Fruit fly (Drosophila melanogaster) whole organism, embryonic: ENCODE results near the gene CG33125.

Source experiments
- Atf3 ChIP-seq: fragments of 200-800 bp; sonication (Bioruptor generic); optimal IDR thresholded peaks from 3 replicates; lab custom pipeline; 2016; ENCODE audit warnings: missing biosample characterization, missing genetic modification characterization
- Bdp1 ChIP-seq: fragments of 200-800 bp; sonication (Bioruptor generic); optimal IDR thresholded peaks from 3 replicates; lab custom pipeline; 2016; ENCODE audit warnings: missing biosample characterization, missing genetic modification characterization
- CG11456 ChIP-seq: fragments of 200-800 bp; sonication (Bioruptor generic); IDR thresholded peaks from 3 replicates; pipeline ENCODE4 v1.3.6; 2022; ENCODE audit warnings: missing biosample characterization, missing genetic modification characterization
- CG11504 ChIP-seq: fragments of 200-800 bp; sonication (Bioruptor generic); optimal IDR thresholded peaks from 3 replicates; lab custom pipeline; 2019; ENCODE audit warnings: missing biosample characterization, mild to moderate bottlenecking, missing genetic modification characterization, moderate library complexity
- CG14441 ChIP-seq: fragments of 200-800 bp; sonication (Bioruptor generic); IDR thresholded peaks from 2 replicates; pipeline ENCODE4 v1.3.6; 2022; ENCODE audit warnings: missing biosample characterization, missing genetic modification characterization
- CG14710 ChIP-seq: fragments of 200-800 bp; sonication (Bioruptor generic); optimal IDR thresholded peaks from 3 replicates; lab custom pipeline; 2019; ENCODE audit warnings: missing biosample characterization, mild to moderate bottlenecking, missing genetic modification characterization, moderate library complexity
- CG15269 ChIP-seq: fragments of 200-800 bp; sonication (Bioruptor generic); optimal IDR thresholded peaks from 2 replicates; lab custom pipeline; 2018; ENCODE audit warnings: missing biosample characterization, mild to moderate bottlenecking, missing genetic modification characterization, moderate library complexity
- CG15601 ChIP-seq: fragments of 200-800 bp; sonication (Bioruptor generic); optimal IDR thresholded peaks from 3 replicates; lab custom pipeline; 2019; ENCODE audit warnings: missing biosample characterization, mild to moderate bottlenecking, missing genetic modification characterization, moderate library complexity
- CG16813 ChIP-seq: fragments of 200-800 bp; sonication (Bioruptor generic); IDR thresholded peaks from 3 replicates; pipeline ENCODE4 v1.3.6; 2022; ENCODE audit warnings: missing biosample characterization, missing genetic modification characterization; ENCODE audit not compliant: partially characterized antibody
- CG16815 ChIP-seq: fragments of 200-800 bp; sonication (Bioruptor generic); optimal IDR thresholded peaks from 3 replicates; lab custom pipeline; 2017; ENCODE audit warnings: missing biosample characterization, mild to moderate bottlenecking, missing genetic modification characterization
- CG18262 ChIP-seq: fragments of 200-800 bp; optimal IDR thresholded peaks from 3 replicates; lab custom pipeline; 2019; ENCODE audit warnings: missing biosample characterization, mild to moderate bottlenecking, missing genetic modification characterization, moderate library complexity
- CG2199 ChIP-seq: fragments of 200-800 bp; sonication (Bioruptor generic); IDR thresholded peaks from 3 replicates; pipeline ENCODE4 v1.3.6; 2022; ENCODE audit warnings: missing biosample characterization, missing genetic modification characterization
- CG31388 ChIP-seq: fragments of 200-800 bp; sonication (Bioruptor generic); optimal IDR thresholded peaks from 2 replicates; lab custom pipeline; 2016; ENCODE audit warnings: missing biosample characterization, missing genetic modification characterization
- CG4328 ChIP-seq: fragments of 200-800 bp; sonication (Bioruptor generic); optimal IDR thresholded peaks from 3 replicates; lab custom pipeline; 2017; ENCODE audit warnings: missing biosample characterization, missing genetic modification reagents, missing genetic modification characterization
- CG43689 ChIP-seq: fragments of 200-800 bp; sonication (Bioruptor generic); IDR thresholded peaks from 2 replicates; pipeline ENCODE4 v1.3.6; 2022; ENCODE audit warnings: missing biosample characterization, missing genetic modification characterization
- CG5245 ChIP-seq: fragments of 200-800 bp; sonication (Bioruptor generic); optimal IDR thresholded peaks from 3 replicates; lab custom pipeline; 2016; ENCODE audit warnings: missing biosample characterization, missing genetic modification characterization
- CG6683 ChIP-seq: fragments of 200-800 bp; sonication (Bioruptor generic); optimal IDR thresholded peaks from 2 replicates; lab custom pipeline; 2017; ENCODE audit warnings: missing biosample characterization, mild to moderate bottlenecking, missing genetic modification characterization, missing genetic modification reagents
- CG8359 ChIP-seq: fragments of 200-800 bp; sonication (Bioruptor generic); optimal IDR thresholded peaks from 2 replicates; lab custom pipeline; 2017; ENCODE audit warnings: missing biosample characterization, mild to moderate bottlenecking, missing genetic modification characterization, borderline replicate concordance
- CoRest ChIP-seq: fragments of 200-800 bp; sonication (Bioruptor generic); optimal IDR thresholded peaks from 3 replicates; lab custom pipeline; 2018; ENCODE audit warnings: missing biosample characterization, mild to moderate bottlenecking, missing genetic modification characterization, moderate library complexity
- D19A ChIP-seq: fragments of 200-800 bp; optimal IDR thresholded peaks from 3 replicates; lab custom pipeline; 2019; ENCODE audit warnings: missing biosample characterization, mild to moderate bottlenecking, missing genetic modification characterization, moderate library complexity
- D19B ChIP-seq: fragments of 200-800 bp; sonication (Bioruptor generic); optimal IDR thresholded peaks from 2 replicates; lab custom pipeline; 2017; ENCODE audit warnings: missing biosample characterization, mild to moderate bottlenecking, missing genetic modification characterization
- Dek ChIP-seq: fragments of 200-800 bp; sonication (Bioruptor generic); optimal IDR thresholded peaks from 3 replicates; lab custom pipeline; 2019; ENCODE audit warnings: missing biosample characterization, mild to moderate bottlenecking, missing genetic modification characterization, moderate library complexity
- Hey ChIP-seq: fragments of 200-800 bp; sonication (Bioruptor generic); optimal IDR thresholded peaks from 3 replicates; lab custom pipeline; 2018; ENCODE audit warnings: missing biosample characterization, mild to moderate bottlenecking, missing genetic modification characterization
- Hr78 ChIP-seq, 2 experiments: fragments of 200-800 bp in 1 of 2; fragments of >200 bp in 1 of 2; sonication (Bioruptor generic) in 1 of 2; optimal IDR thresholded peaks; 2 replicates each; lab custom pipeline; 2017 to 2019; ENCODE audit warnings: missing biosample characterization in 2 of 2, missing genetic modification characterization in 2 of 2, mild to moderate bottlenecking in 1 of 2, moderate library complexity in 1 of 2
- MBD-R2 ChIP-seq: fragments of 200-800 bp; sonication (Bioruptor generic); IDR thresholded peaks from 2 replicates; pipeline ENCODE4 v1.3.6; 2022; ENCODE audit warnings: missing biosample characterization, missing genetic modification characterization
- Med ChIP-seq: fragments of 200-800 bp; sonication (Bioruptor generic); peaks from one replicate; lab custom pipeline; 2016; ENCODE audit warnings: missing biosample characterization, missing genetic modification characterization, mild to moderate bottlenecking, inconsistent platforms, moderate library complexity
- Meics ChIP-seq: fragments of 200-800 bp; sonication (Bioruptor generic); optimal IDR thresholded peaks from 2 replicates; lab custom pipeline; 2017; ENCODE audit warnings: missing biosample characterization, mild to moderate bottlenecking, missing genetic modification characterization
- NC2α ChIP-seq: fragments of 200-800 bp; sonication (Bioruptor generic); optimal IDR thresholded peaks from 2 replicates; lab custom pipeline; 2016; ENCODE audit warnings: missing biosample characterization, missing genetic modification characterization
- Nf-YB ChIP-seq: fragments of 200-800 bp; sonication (Bioruptor generic); optimal IDR thresholded peaks from 3 replicates; lab custom pipeline; 2019; ENCODE audit warnings: missing biosample characterization, mild to moderate bottlenecking, missing genetic modification characterization, moderate library complexity
- NfI ChIP-seq: fragments of 200-800 bp; sonication (Bioruptor generic); optimal IDR thresholded peaks from 3 replicates; lab custom pipeline; 2018; ENCODE audit warnings: missing biosample characterization, mild to moderate bottlenecking, missing genetic modification characterization, moderate library complexity
- Oli ChIP-seq: fragments of 200-800 bp; sonication (Bioruptor generic); optimal IDR thresholded peaks from 2 replicates; lab custom pipeline; 2018; ENCODE audit warnings: missing biosample characterization, mild to moderate bottlenecking, missing genetic modification characterization, moderate library complexity
- Ravus ChIP-seq: fragments of 200-800 bp; sonication (Bioruptor generic); IDR thresholded peaks from 2 replicates; pipeline ENCODE4 v1.3.6; 2022; ENCODE audit warnings: missing biosample characterization, missing genetic modification characterization
- bcd ChIP-seq: fragments of 200-800 bp; sonication (Bioruptor generic); optimal IDR thresholded peaks from 2 replicates; lab custom pipeline; 2017; ENCODE audit warnings: missing biosample characterization, mild to moderate bottlenecking, missing genetic modification characterization
- bowl ChIP-seq: fragments of 200-800 bp; sonication (Bioruptor generic); IDR thresholded peaks from 2 replicates; pipeline ENCODE4 v1.3.6; 2022; ENCODE audit warnings: missing biosample characterization, missing genetic modification characterization
- crol ChIP-seq: fragments of 200-800 bp; sonication (Bioruptor generic); IDR thresholded peaks from 2 replicates; pipeline ENCODE4 v1.3.6; 2022; ENCODE audit warnings: missing biosample characterization, missing genetic modification characterization
- emc ChIP-seq: fragments of 200-800 bp; sonication (Bioruptor generic); optimal IDR thresholded peaks from 2 replicates; lab custom pipeline; 2016; ENCODE audit warnings: missing biosample characterization, missing genetic modification characterization
- esg ChIP-seq: fragments of 200-800 bp; sonication (Bioruptor generic); conservative IDR thresholded peaks from 2 replicates; pipeline ENCODE4 v1.3.6; 2022; ENCODE audit warnings: missing biosample characterization, missing genetic modification characterization
- eyg ChIP-seq: fragments of 200-800 bp; sonication (Bioruptor generic); optimal IDR thresholded peaks from 3 replicates; lab custom pipeline; 2016; ENCODE audit warnings: missing biosample characterization, missing genetic modification characterization
- fd3F ChIP-seq: fragments of 200-800 bp; sonication (Bioruptor generic); optimal IDR thresholded peaks from 2 replicates; lab custom pipeline; 2018; ENCODE audit warnings: missing biosample characterization, mild to moderate bottlenecking, missing genetic modification characterization, moderate library complexity
- ftz-f1 ChIP-seq: fragments of 200-800 bp; sonication (Bioruptor generic); optimal IDR thresholded peaks from 2 replicates; lab custom pipeline; 2016; ENCODE audit warnings: missing biosample characterization, missing genetic modification characterization
- hth ChIP-seq: fragments of >200 bp; optimal IDR thresholded peaks from 2 replicates; lab custom pipeline; 2017; ENCODE audit warnings: inconsistent platforms
- jumu ChIP-seq: fragments of 200-800 bp; sonication (Bioruptor generic); optimal IDR thresholded peaks from 3 replicates; lab custom pipeline; 2016; ENCODE audit warnings: missing biosample characterization, missing genetic modification characterization
- nerfin-1 ChIP-seq: fragments of 200-800 bp; sonication (Bioruptor generic); optimal IDR thresholded peaks from 3 replicates; lab custom pipeline; 2019; ENCODE audit warnings: missing biosample characterization, mild to moderate bottlenecking, missing genetic modification characterization, moderate library complexity
- oc ChIP-seq: fragments of 200-800 bp; sonication (Bioruptor generic); optimal IDR thresholded peaks from 2 replicates; lab custom pipeline; 2018; ENCODE audit warnings: missing biosample characterization, mild to moderate bottlenecking, missing genetic modification characterization, moderate library complexity
- ranshi ChIP-seq: fragments of 200-800 bp; sonication (Bioruptor generic); IDR thresholded peaks from 2 replicates; pipeline ENCODE4 v1.3.6; 2022; ENCODE audit warnings: missing biosample characterization, missing genetic modification characterization
- scrt ChIP-seq: fragments of 200-800 bp; sonication (Bioruptor generic); optimal IDR thresholded peaks from 2 replicates; lab custom pipeline; 2018; ENCODE audit warnings: missing biosample characterization, mild to moderate bottlenecking, missing genetic modification characterization, moderate library complexity
- unpg ChIP-seq: fragments of 200-800 bp; sonication (Bioruptor generic); optimal IDR thresholded peaks from 3 replicates; lab custom pipeline; 2018; ENCODE audit warnings: missing biosample characterization, mild to moderate bottlenecking, missing genetic modification characterization, moderate library complexity

The CG33125 gene

dm6 chr2L:2647620-2648019 lies 4.6 kb downstream of the CG33125 start, which contains the start of the genes CG9962 and CG43851:
TSS of gene CG9962 (minus strand) at chr2L:2647720.
TSS of gene CG43851 (plus strand) at chr2L:2647886.
- no peak for TF ChIP-seq CG15269 (tag; lab: Kevin White, UChicago)
- TF ChIP-seq Bdp1 (GFP tag; lab: Kevin White, UChicago): no peak
- no peak for TF ChIP-seq CG5245 (GFP tag; lab: Kevin White, UChicago)
- TF ChIP-seq CG43689 (GFP tag; lab: Robert Waterston, UW): no peak
- no peak for TF ChIP-seq MBD-R2
- no peak for TF ChIP-seq Nf-YB (GFP tag; lab: Kevin White, UChicago)
- no peak for TF ChIP-seq ftz-f1 (GFP tag; lab: Kevin White, UChicago)
- no peak for TF ChIP-seq CG2199
- TF ChIP-seq ranshi (GFP tag; lab: Robert Waterston, UW): no peak
- TF ChIP-seq Atf3 (GFP tag; lab: Kevin White, UChicago): no peak
- no peak for TF ChIP-seq eyg (GFP tag; lab: Kevin White, UChicago)
- TF ChIP-seq CG11504 (tag; lab: Kevin White, UChicago): no peak
- TF ChIP-seq bcd (GFP tag; lab: Kevin White, UChicago): no peak
- no peak for TF ChIP-seq CG15601 (tag; lab: Kevin White, UChicago)
- TF ChIP-seq D19A (tag; lab: Kevin White, UChicago): no peak
- TF ChIP-seq CG14710: no peak
- TF ChIP-seq CG6683 (GFP tag; lab: Kevin White, UChicago): no peak
- no peak for TF ChIP-seq CG18262

- TF ChIP-seq nerfin-1 (tag; lab: Kevin White, UChicago) (peak; percentile 31), scrt (GFP tag; lab: Kevin White, UChicago) (peak; percentile 92), CG8359 (GFP tag; lab: Kevin White, UChicago) (no peak), CG31388 (no peak), crol (GFP tag; lab: Robert Waterston, UW) (peak; percentile 52), fd3F (GFP tag; lab: Kevin White, UChicago) (no peak), Med (GFP tag; lab: Kevin White, UChicago) (peak; percentile 31), hth (lab: Kevin White, UChicago) (no peak), CG11456 (GFP tag; lab: Robert Waterston, UW) (no peak), CG4328 (GFP tag; lab: Kevin White, UChicago) (no peak)
These were observed 15.2 kb downstream of the CG33125 start for dm6 chr2L:2637002-2637377.

- TF ChIP-seq Oli (tag; lab: Kevin White, UChicago): peak; percentile 36
- peak; percentile 16 for TF ChIP-seq unpg (GFP tag; lab: Kevin White, UChicago)
- TF ChIP-seq bcd (GFP tag; lab: Kevin White, UChicago): no peak
- TF ChIP-seq bowl: no peak
- no peak for TF ChIP-seq CG14441 (GFP tag; lab: Robert Waterston, UW)
- TF ChIP-seq D19B (GFP tag; lab: Kevin White, UChicago): no peak
- TF ChIP-seq esg (GFP tag; lab: Robert Waterston, UW): no peak
- TF ChIP-seq Hr78 (GFP tag; optimal IDR thresholded peaks at IDR 0.05; lab: Kevin White, UChicago): no peak
- TF ChIP-seq CG14710: no peak
- no peak for TF ChIP-seq NC2α (GFP tag; lab: Kevin White, UChicago)
- TF ChIP-seq CG16815 (GFP tag; lab: Kevin White, UChicago): no peak
- no peak for TF ChIP-seq emc (GFP tag; lab: Kevin White, UChicago)
- TF ChIP-seq Hey (tag; lab: Kevin White, UChicago): peak; percentile 21
- TF ChIP-seq Meics (GFP tag; lab: Kevin White, UChicago): no peak
- no peak for TF ChIP-seq CG16813
- TF ChIP-seq Ravus: no peak
- no peak for TF ChIP-seq jumu (GFP tag; lab: Kevin White, UChicago)
- no peak for TF ChIP-seq Atf3 (GFP tag; lab: Kevin White, UChicago)
- TF ChIP-seq oc: no peak
- no peak for TF ChIP-seq NfI (GFP tag; lab: Kevin White, UChicago)
- peak; percentile 38 for TF ChIP-seq CoRest (tag; lab: Kevin White, UChicago)
- no peak for TF ChIP-seq Dek (tag; lab: Kevin White, UChicago)
These were observed 15.8 kb downstream of the CG33125 start for dm6 chr2L:2636326-2637001.
